Worm (Caenorhabditis elegans) whole organism, early embryonic: ENCODE data around the gene irld-51.

Source experiments
- hmbx-1 ChIP-seq: sonication (generic microtip); optimal IDR thresholded peaks from 2 replicates; lab custom pipeline; 2016; ENCODE audit warnings: mild to moderate bottlenecking, missing genetic modification characterization, missing compliant biosample characterization
- sea-1 ChIP-seq: fragments of 200-800 bp; sonication (Bioruptor generic); conservative IDR thresholded peaks from 2 replicates; pipeline ENCODE4 v1.3.6; 2022; ENCODE audit warnings: missing genetic modification characterization, missing compliant biosample characterization

ce11 chrII:2958308-2958707 is 5.8 kb upstream of the irld-51 start, which contains the start of gene srw-60:
- no peak for TF ChIP-seq hmbx-1 (tag; lab: Kevin White, UChicago)
- no peak for TF ChIP-seq sea-1 (GFP tag; lab: Robert Waterston, UW)
